Fruit fly (Drosophila melanogaster): Measurements from ENCODE around the gene pelo.

pelo gene

dm6 chr2L:9699615-9700014 is 995 bp upstream of the pelo start, which contains the start of gene hoip (continued):
- TF ChIP-seq Asciz (GFP tag; optimal IDR thresholded peaks at IDR 0.05) (no peak), Scr (GFP tag; IDR thresholded peaks at IDR 0.05; ENCODE audit: partially characterized antibody) (peak; percentile 48; the same call in 1 of the 2 replicates), ci (GFP tag; IDR thresholded peaks at IDR 0.05) (peak; percentile 24; the same call in 1 of the 3 replicates), Ets65A (GFP tag) (no peak), Hr78 (GFP tag; optimal IDR thresholded peaks at IDR 0.05) (no peak), hkb (optimal IDR thresholded peaks at IDR 0.05) (no peak), hkb (GFP tag; IDR thresholded peaks at IDR 0.05) (peak; percentile 36; the same call in 1 of the 2 replicates), bsh (GFP tag; optimal IDR thresholded peaks at IDR 0.05) (no peak), Ets97D (GFP tag; optimal IDR thresholded peaks at IDR 0.05) (peak; percentile 44), Hmr (GFP tag; optimal IDR thresholded peaks at IDR 0.05) (peak; percentile 13), NC2β (GFP tag; optimal IDR thresholded peaks at IDR 0.05) (peak; percentile 8), pum (GFP tag; optimal IDR thresholded peaks at IDR 0.05) (no peak), dm (GFP tag; optimal IDR thresholded peaks at IDR 0.05) (peak; percentile 91), pzg (GFP tag; optimal IDR thresholded peaks at IDR 0.05) (peak; percentile 41), Dfd (GFP tag; optimal IDR thresholded peaks at IDR 0.05) (no peak), bbx (GFP tag; IDR thresholded peaks at IDR 0.05; ENCODE audit: partially characterized antibody) (peak; percentile 54; the same call in 1 of the 2 replicates), CG12391 (tag; optimal IDR thresholded peaks at IDR 0.05) (peak; percentile 12), CG7928 (GFP tag; optimal IDR thresholded peaks at IDR 0.05) (peak; percentile 89), gfzf (GFP tag; optimal IDR thresholded peaks at IDR 0.05) (peak; percentile 81), ato (GFP tag; IDR thresholded peaks at IDR 0.05; ENCODE audit: partially characterized antibody) (0 out of 2 replicates have a peak, but pooled peaks have one; percentile 32), cwo (GFP tag; optimal IDR thresholded peaks at IDR 0.05) (peak; percentile 97), HLH4C (GFP tag; IDR thresholded peaks at IDR 0.05; ENCODE audit: partially characterized antibody) (peak; percentile 20; the same call in 1 of the 3 replicates), BEAF-32 (GFP tag; optimal IDR thresholded peaks at IDR 0.05) (peak; percentile 74), Myb (GFP tag; optimal IDR thresholded peaks at IDR 0.05) (peak; percentile 93)

dm6 chr2L:9703000-9703399 is 2.4 kb downstream of the pelo start:
- TF ChIP-seq sd (tag; optimal IDR thresholded peaks at IDR 0.05) (peak; percentile 46), Pdp1 (GFP tag; optimal IDR thresholded peaks at IDR 0.05) (peak in 1 of 2 experiments; percentile 44), grn (GFP tag; optimal IDR thresholded peaks at IDR 0.05) (peak; percentile 49), sens-2 (GFP tag; IDR thresholded peaks at IDR 0.05) (0 out of 2 replicates have a peak, but pooled peaks have one; percentile 11), CG15011 (GFP tag; optimal IDR thresholded peaks at IDR 0.05) (no peak), sug (tag; optimal IDR thresholded peaks at IDR 0.05) (peak; percentile 38), fd64A (GFP tag; optimal IDR thresholded peaks at IDR 0.05) (no peak), sisA (GFP tag; IDR thresholded peaks at IDR 0.05) (no peak), gcm (GFP tag; optimal IDR thresholded peaks at IDR 0.05) (peak; percentile 8), sens (GFP tag) (peak; percentile 13), Ssrp (tag; optimal IDR thresholded peaks at IDR 0.05) (no peak), Med (GFP tag) (peak; percentile 26), CG10543 (GFP tag; optimal IDR thresholded peaks at IDR 0.05) (peak; percentile 34), CG7839 (tag; optimal IDR thresholded peaks at IDR 0.05) (no peak), CG34376 (GFP tag; optimal IDR thresholded peaks at IDR 0.05) (peak; percentile 48), exex (tag; optimal IDR thresholded peaks at IDR 0.05) (peak; percentile 52)
